Worm (Caenorhabditis elegans): ENCODE results near the gene alh-5.

ce11 chrV:2031454-2031853 is 32.1 kb upstream of the alh-5 start, which contains the start of gene hil-6:
- no peak for TF ChIP-seq him-1 (tag; optimal IDR thresholded peaks at IDR 0.05)
- no peak for TF ChIP-seq W03F9.2 (tag; optimal IDR thresholded peaks at IDR 0.05)
- no peak for TF ChIP-seq dao-5 (tag; optimal IDR thresholded peaks at IDR 0.05)
